Worm (Caenorhabditis elegans) whole organism, L1 larva: ENCODE results near the gene ZK688.9.

Experiments
- ceh-82 ChIP-seq, 3 experiments: fragments of 150-350 bp in 1 of 3; sonication (generic microtip) in 2 of 3; optimal IDR thresholded peaks; 2 replicates each; lab custom pipeline; 2014 to 2017; ENCODE audit warnings: missing biosample characterization in 3 of 3, missing genetic modification characterization in 3 of 3
- egl-27 ChIP-seq, 2 experiments: fragments of 150-350 bp in 1 of 2; sonication (generic microtip); optimal IDR thresholded peaks; 3 replicates each; lab custom pipeline; 2017 to 2018; ENCODE audit warnings: missing biosample characterization in 2 of 2, missing genetic modification characterization in 2 of 2, missing genetic modification reagents in 2 of 2
- elt-3 ChIP-seq, 6 experiments: fragments of 150-350 bp in 1 of 6; sonication (generic microtip); optimal IDR thresholded peaks; 2 replicates each; lab custom pipeline; 2017 to 2018; ENCODE audit warnings: missing biosample characterization in 6 of 6, missing genetic modification characterization in 6 of 6, inconsistent platforms in 1 of 6
- nhr-76 ChIP-seq: sonication (generic microtip); optimal IDR thresholded peaks from 2 replicates; lab custom pipeline; 2017; ENCODE audit warnings: missing biosample characterization, missing genetic modification characterization
- snpc-4 ChIP-seq: fragments of 150-350 bp; optimal IDR thresholded peaks from 2 replicates; lab custom pipeline; 2014; ENCODE audit warnings: missing biosample characterization, missing genetic modification characterization
- sptf-1 ChIP-seq: fragments of 150-350 bp; optimal IDR thresholded peaks from 2 replicates; lab custom pipeline; 2014; ENCODE audit warnings: missing biosample characterization, missing genetic modification characterization
- xbp-1 ChIP-seq: sonication (generic microtip); optimal IDR thresholded peaks from 2 replicates; lab custom pipeline; 2016; ENCODE audit warnings: missing genetic modification characterization, missing compliant biosample characterization

DNA sequence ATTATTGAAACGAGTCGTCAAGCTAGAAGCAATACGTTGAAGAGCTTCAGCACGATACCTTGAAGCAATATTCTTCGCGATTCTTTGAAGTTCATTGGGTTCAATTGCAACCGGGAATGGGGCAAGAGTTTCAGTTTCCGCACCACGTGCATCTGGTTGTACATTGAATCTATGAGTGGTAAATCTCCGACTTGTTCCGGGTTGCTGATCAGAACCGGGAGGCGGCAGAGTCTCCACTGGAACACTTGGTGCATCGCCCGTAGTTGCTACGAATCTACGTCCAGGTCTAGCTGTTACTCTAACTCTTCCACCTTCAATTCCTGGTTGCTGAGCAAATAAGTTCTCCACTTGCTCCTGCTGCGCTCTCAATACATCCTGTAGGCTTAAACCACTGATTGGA, 6.2 kb upstream of the ZK688.9 start:
- TF ChIP-seq elt-3 (tag; optimal IDR thresholded peaks at IDR 0.05; lab: Kevin White, UChicago) (no peak), snpc-4 (tag; lab: Kevin White, UChicago) (no peak), xbp-1 (tag; lab: Kevin White, UChicago) (no peak), nhr-76 (no peak), egl-27 (tag; optimal IDR thresholded peaks at IDR 0.05; lab: Kevin White, UChicago) (no peak), ceh-82 (tag; optimal IDR thresholded peaks at IDR 0.05; lab: Kevin White, UChicago) (no peak), sptf-1 (tag; lab: Kevin White, UChicago) (no peak)
